Worm (Caenorhabditis elegans) whole organism, mixed stage, embryonic: ENCODE measurements around the gene F21A3.4.

Experiments
- blmp-1 ChIP-seq: fragments of 150-350 bp; optimal IDR thresholded peaks from 2 replicates; lab custom pipeline; 2014; ENCODE audit warnings: missing biosample characterization, missing genetic modification characterization
- ceh-83 ChIP-seq: fragments of 200-800 bp; sonication (Bioruptor generic); optimal IDR thresholded peaks from 2 replicates; lab custom pipeline; 2018; ENCODE audit warnings: mild to moderate bottlenecking, missing genetic modification characterization, missing compliant biosample characterization
- drap-1 ChIP-seq: fragments of 200-800 bp; sonication (Bioruptor generic); optimal IDR thresholded peaks from 3 replicates; lab custom pipeline; 2018; ENCODE audit warnings: mild to moderate bottlenecking, missing genetic modification characterization, missing compliant biosample characterization
- lin-32 ChIP-seq: fragments of 200-800 bp; sonication (Bioruptor generic); optimal IDR thresholded peaks from 2 replicates; lab custom pipeline; 2018; ENCODE audit warnings: mild to moderate bottlenecking, missing genetic modification characterization, missing compliant biosample characterization
- mep-1 ChIP-seq: fragments of 150-350 bp; optimal IDR thresholded peaks from 2 replicates; lab custom pipeline; 2017; ENCODE audit warnings: missing biosample characterization, missing genetic modification reagents, missing genetic modification characterization, inconsistent platforms
- nhr-2 ChIP-seq: fragments of 150-350 bp; optimal IDR thresholded peaks from 2 replicates; lab custom pipeline; 2014; ENCODE audit warnings: missing biosample characterization, missing genetic modification characterization
- pha-4 ChIP-seq: fragments of 150-350 bp; optimal IDR thresholded peaks from 2 replicates; lab custom pipeline; 2018; ENCODE audit warnings: missing biosample characterization, missing genetic modification reagents, missing genetic modification characterization
- ztf-11 ChIP-seq: fragments of 150-350 bp; optimal IDR thresholded peaks from 2 replicates; lab custom pipeline; 2014; ENCODE audit warnings: missing biosample characterization, missing genetic modification characterization

DNA sequence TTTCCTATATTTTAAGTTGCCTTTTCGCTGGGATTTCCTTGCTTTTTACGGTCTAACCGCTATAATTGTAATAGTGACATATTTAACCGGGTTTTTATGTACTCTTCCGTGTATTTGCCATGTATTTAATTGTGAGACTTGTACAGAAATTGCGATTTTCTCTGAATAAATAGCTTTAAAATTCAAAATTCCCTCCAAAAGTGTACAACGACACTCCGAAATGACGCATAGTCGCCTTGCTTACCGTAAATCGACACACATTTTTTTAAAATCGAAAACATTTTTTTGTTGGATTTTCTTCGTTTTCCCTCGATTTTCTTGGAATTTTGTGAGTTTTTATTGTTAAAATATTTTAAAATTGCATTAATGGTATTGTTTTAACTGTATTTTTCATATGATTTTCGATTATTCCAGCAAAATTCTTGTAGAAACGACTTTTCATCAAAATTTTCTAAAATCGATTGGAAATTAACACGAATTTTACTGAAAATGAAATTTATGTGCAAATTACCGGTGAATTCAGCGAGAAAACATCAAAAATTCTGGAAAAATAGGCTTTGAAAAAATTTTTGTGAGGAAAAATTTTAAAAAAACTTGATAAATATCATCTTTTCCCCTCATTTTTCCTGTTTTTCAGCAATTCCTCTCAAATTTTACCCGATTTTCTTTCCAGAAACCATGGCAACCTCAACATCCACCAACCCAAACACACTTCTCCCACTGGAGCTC lies 33.4 kb downstream of the F21A3.4 start, which contains the start of gene lsm-5:
- TF ChIP-seq mep-1 (peak; percentile 34), nhr-2 (no peak), drap-1 (GFP tag; lab: Kevin White, UChicago) (no peak), lin-32 (no peak), pha-4 (tag; lab: Kevin White, UChicago) (no peak), blmp-1 (no peak), ceh-83 (no peak), ztf-11 (tag; lab: Kevin White, UChicago) (no peak)
